Worm (Caenorhabditis elegans): Measurements from ENCODE around the gene flad-1.

DNA sequence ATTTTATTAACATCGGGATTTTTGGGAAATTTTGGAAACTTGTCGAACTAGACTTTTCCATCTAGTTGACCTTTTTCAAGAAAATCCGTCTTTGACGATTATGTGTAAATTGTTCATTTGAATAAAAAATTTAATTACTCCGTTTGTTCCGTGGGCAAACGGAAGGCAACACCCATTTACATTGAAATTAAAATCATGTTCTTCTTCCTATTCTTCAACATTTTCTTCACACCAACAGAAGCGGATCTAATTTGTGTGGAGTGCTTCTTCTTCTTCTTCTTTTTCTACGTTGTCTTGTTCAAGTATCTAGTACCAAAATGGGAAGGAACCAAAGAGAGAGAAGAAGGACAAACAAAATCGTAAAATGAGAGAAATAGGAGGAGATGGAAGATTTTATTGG, 38.5 kb downstream of the flad-1 start:
- no peak for TF ChIP-seq him-1 (tag; optimal IDR thresholded peaks at IDR 0.05)
- TF ChIP-seq dao-5 (tag; optimal IDR thresholded peaks at IDR 0.05) = no peak
- no peak for TF ChIP-seq W03F9.2 (tag; optimal IDR thresholded peaks at IDR 0.05)
